Worm (Caenorhabditis elegans): ENCODE measurements around the gene ZK863.1.

DNA sequence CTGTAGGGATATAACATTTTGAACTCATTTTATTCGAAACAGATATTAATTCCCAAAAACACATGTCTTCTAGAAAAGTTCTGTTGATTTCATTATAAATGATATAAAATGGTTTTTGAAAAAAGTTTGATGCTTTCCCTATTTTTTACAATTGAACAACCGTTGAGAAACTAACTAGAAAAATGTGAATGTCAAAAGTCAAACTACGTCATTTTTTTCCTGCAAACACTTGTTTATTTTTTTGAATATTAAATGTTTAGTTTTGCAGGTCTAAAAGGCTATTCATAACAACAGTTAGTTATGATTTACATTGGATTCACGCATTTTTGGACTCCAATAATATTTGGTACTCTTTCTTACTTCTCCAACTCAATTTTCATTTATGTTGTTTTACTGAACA lies 7.1 kb downstream of the ZK863.1 start, which contains the start of gene srj-4:
- TF ChIP-seq repo-1 (tag; optimal IDR thresholded peaks at IDR 0.05) (no peak), zim-3 (tag; optimal IDR thresholded peaks at IDR 0.05) (no peak), lin-40 (tag; optimal IDR thresholded peaks at IDR 0.05) (no peak), tbx-9 (tag; optimal IDR thresholded peaks at IDR 0.05; ENCODE audit: borderline replicate concordance) (no peak), snpc-4 (GFP tag; optimal IDR thresholded peaks at IDR 0.05) (no peak), snpc-4 (tag; optimal IDR thresholded peaks at IDR 0.05) (no peak)

Measured in whole organism, young adult.